Fruit fly (Drosophila melanogaster) whole organism, embryonic: ENCODE measurements around the gene mRRF1.
A peak's percentile ranks its signal among the peaks of the same experiment; 100 is the strongest.

Source experiments
- B-H2 ChIP-seq: fragments of 200-800 bp; sonication (Bioruptor generic); optimal IDR thresholded peaks from 2 replicates; lab custom pipeline; 2018; ENCODE audit warnings: missing biosample characterization, mild to moderate bottlenecking, missing genetic modification characterization
- CG10543 ChIP-seq: fragments of 200-800 bp; sonication (Bioruptor generic); optimal IDR thresholded peaks from 3 replicates; lab custom pipeline; 2017; ENCODE audit warnings: missing biosample characterization, mild to moderate bottlenecking, missing genetic modification characterization, moderate library complexity
- CG11247 ChIP-seq: fragments of 200-800 bp; sonication (Bioruptor generic); IDR thresholded peaks from 2 replicates; pipeline ENCODE4 v1.3.6; 2022; ENCODE audit warnings: missing biosample characterization, missing genetic modification characterization
- CG12155 ChIP-seq: fragments of 200-800 bp; sonication (Bioruptor generic); optimal IDR thresholded peaks from 3 replicates; lab custom pipeline; 2016; ENCODE audit warnings: missing biosample characterization, missing genetic modification characterization
- CG14667 ChIP-seq: fragments of 200-800 bp; sonication (Bioruptor generic); IDR thresholded peaks from 2 replicates; pipeline ENCODE4 v1.3.6; 2022; ENCODE audit warnings: missing biosample characterization, missing genetic modification characterization
- CG14860 ChIP-seq: fragments of 200-800 bp; sonication (Bioruptor generic); IDR thresholded peaks from 3 replicates; pipeline ENCODE4 v1.3.6; 2022; ENCODE audit warnings: missing biosample characterization, missing genetic modification characterization; ENCODE audit not compliant: partially characterized antibody
- CG18476 ChIP-seq: fragments of 200-800 bp; sonication (Bioruptor generic); optimal IDR thresholded peaks from 2 replicates; lab custom pipeline; 2016; ENCODE audit warnings: missing biosample characterization, mild to moderate bottlenecking, missing genetic modification characterization
- CG2678 ChIP-seq: fragments of 200-800 bp; sonication (Bioruptor generic); optimal IDR thresholded peaks from 3 replicates; lab custom pipeline; 2019; ENCODE audit warnings: missing biosample characterization, mild to moderate bottlenecking, missing genetic modification characterization, moderate library complexity
- CG34422 ChIP-seq: fragments of 200-800 bp; sonication (Bioruptor generic); IDR thresholded peaks from 3 replicates; pipeline ENCODE4 v1.3.6; 2022; ENCODE audit warnings: missing biosample characterization, missing genetic modification characterization
- CG6254 ChIP-seq: fragments of 200-800 bp; sonication (Bioruptor generic); optimal IDR thresholded peaks from 3 replicates; lab custom pipeline; 2017; ENCODE audit warnings: mild to moderate bottlenecking, missing biosample characterization, missing genetic modification reagents, missing genetic modification characterization
- Camta ChIP-seq: fragments of 200-800 bp; sonication (Bioruptor generic); optimal IDR thresholded peaks from 2 replicates; lab custom pipeline; 2016; ENCODE audit warnings: missing biosample characterization, missing genetic modification characterization
- CrebB ChIP-seq: fragments of 200-800 bp; sonication (Bioruptor generic); optimal IDR thresholded peaks from 3 replicates; lab custom pipeline; 2018; ENCODE audit warnings: missing biosample characterization, mild to moderate bottlenecking, missing genetic modification characterization
- Deaf1 ChIP-seq: fragments of 200-800 bp; optimal IDR thresholded peaks from 3 replicates; lab custom pipeline; 2019; ENCODE audit warnings: missing biosample characterization, mild to moderate bottlenecking, missing genetic modification characterization, moderate library complexity
- Drgx ChIP-seq: fragments of 200-800 bp; sonication (Bioruptor generic); IDR thresholded peaks from 2 replicates; pipeline ENCODE4 v1.3.6; 2022; ENCODE audit warnings: missing biosample characterization, missing genetic modification characterization
- H15 ChIP-seq: fragments of 200-800 bp; sonication (Bioruptor generic); IDR thresholded peaks from 3 replicates; pipeline ENCODE4 v1.3.6; 2022; ENCODE audit warnings: missing biosample characterization, missing genetic modification characterization
- Hand ChIP-seq: fragments of 200-800 bp; sonication (Bioruptor generic); optimal IDR thresholded peaks from 2 replicates; lab custom pipeline; 2017; ENCODE audit warnings: mild to moderate bottlenecking, missing biosample characterization, missing genetic modification reagents, missing genetic modification characterization
- Hr39 ChIP-seq: fragments of >200 bp; optimal IDR thresholded peaks from 2 replicates; lab custom pipeline; 2017
- Med ChIP-seq: fragments of 200-800 bp; sonication (Bioruptor generic); peaks from one replicate; lab custom pipeline; 2016; ENCODE audit warnings: missing biosample characterization, missing genetic modification characterization, mild to moderate bottlenecking, inconsistent platforms, moderate library complexity
- Meics ChIP-seq: fragments of 200-800 bp; sonication (Bioruptor generic); optimal IDR thresholded peaks from 2 replicates; lab custom pipeline; 2017; ENCODE audit warnings: missing biosample characterization, mild to moderate bottlenecking, missing genetic modification characterization
- Nf-YC ChIP-seq: fragments of 200-800 bp; optimal IDR thresholded peaks from 3 replicates; lab custom pipeline; 2019; ENCODE audit warnings: missing biosample characterization, mild to moderate bottlenecking, missing genetic modification characterization, moderate library complexity
- Sry-β ChIP-seq: fragments of 200-800 bp; sonication (Bioruptor generic); optimal IDR thresholded peaks from 2 replicates; lab custom pipeline; 2018; ENCODE audit warnings: missing biosample characterization, mild to moderate bottlenecking, missing genetic modification characterization, moderate library complexity
- ac ChIP-seq: fragments of 200-800 bp; sonication (Bioruptor generic); optimal IDR thresholded peaks from 3 replicates; lab custom pipeline; 2017; ENCODE audit warnings: missing biosample characterization, mild to moderate bottlenecking, missing genetic modification characterization
- cato ChIP-seq: fragments of 200-800 bp; sonication (Bioruptor generic); optimal IDR thresholded peaks from 2 replicates; lab custom pipeline; 2016; ENCODE audit warnings: missing biosample characterization, missing genetic modification characterization, borderline replicate concordance
- corto ChIP-seq: fragments of 200-800 bp; sonication (Bioruptor generic); optimal IDR thresholded peaks from 2 replicates; lab custom pipeline; 2016; ENCODE audit warnings: missing biosample characterization, mild to moderate bottlenecking, missing genetic modification characterization, moderate library complexity
- crp ChIP-seq, 2 experiments: fragments of 200-800 bp; sonication (Bioruptor generic); optimal IDR thresholded peaks; 2 replicates in 1 of 2; 3 replicates in 1 of 2; lab custom pipeline; 2017; ENCODE audit warnings: missing biosample characterization in 2 of 2, missing genetic modification characterization in 2 of 2, mild to moderate bottlenecking in 1 of 2, moderate library complexity in 1 of 2
- dpn ChIP-seq, 2 experiments: fragments of 200-800 bp; sonication (Bioruptor generic); optimal IDR thresholded peaks; 3 replicates each; lab custom pipeline; 2016; ENCODE audit warnings: missing biosample characterization in 2 of 2, missing genetic modification characterization in 2 of 2
- dysf ChIP-seq: fragments of 200-800 bp; sonication (Bioruptor generic); IDR thresholded peaks from 3 replicates; pipeline ENCODE4 v1.3.6; 2022; ENCODE audit warnings: missing biosample characterization, missing genetic modification characterization
- ewg ChIP-seq: fragments of 200-800 bp; sonication (Bioruptor generic); optimal IDR thresholded peaks from 3 replicates; lab custom pipeline; 2017; ENCODE audit warnings: mild to moderate bottlenecking, missing biosample characterization, missing genetic modification reagents, missing genetic modification characterization
- hth ChIP-seq: fragments of >200 bp; optimal IDR thresholded peaks from 2 replicates; lab custom pipeline; 2017; ENCODE audit warnings: inconsistent platforms
- ind ChIP-seq: fragments of 200-800 bp; sonication (Bioruptor generic); optimal IDR thresholded peaks from 3 replicates; lab custom pipeline; 2016; ENCODE audit warnings: missing biosample characterization, missing genetic modification characterization
- inv ChIP-seq: fragments of 200-800 bp; sonication (Bioruptor generic); IDR thresholded peaks from 2 replicates; pipeline ENCODE4 v1.3.6; 2022; ENCODE audit warnings: missing biosample characterization, missing genetic modification characterization; ENCODE audit not compliant: partially characterized antibody
- jumu ChIP-seq: fragments of 200-800 bp; sonication (Bioruptor generic); optimal IDR thresholded peaks from 3 replicates; lab custom pipeline; 2016; ENCODE audit warnings: missing biosample characterization, missing genetic modification characterization
- nerfin-1 ChIP-seq: fragments of 200-800 bp; sonication (Bioruptor generic); optimal IDR thresholded peaks from 3 replicates; lab custom pipeline; 2019; ENCODE audit warnings: missing biosample characterization, mild to moderate bottlenecking, missing genetic modification characterization, moderate library complexity
- nom ChIP-seq: fragments of 200-800 bp; sonication (Bioruptor generic); optimal IDR thresholded peaks from 2 replicates; lab custom pipeline; 2017; ENCODE audit warnings: missing biosample characterization, missing genetic modification characterization, mild to moderate bottlenecking, moderate library complexity, missing genetic modification reagents
- twi ChIP-seq: fragments of 200-800 bp; optimal IDR thresholded peaks from 2 replicates; lab custom pipeline; 2019; ENCODE audit warnings: missing biosample characterization, mild to moderate bottlenecking, missing genetic modification characterization, moderate library complexity
- unpg ChIP-seq: fragments of 200-800 bp; sonication (Bioruptor generic); optimal IDR thresholded peaks from 3 replicates; lab custom pipeline; 2018; ENCODE audit warnings: missing biosample characterization, mild to moderate bottlenecking, missing genetic modification characterization, moderate library complexity
- vnd ChIP-seq: fragments of 200-800 bp; sonication (Bioruptor generic); IDR thresholded peaks from 3 replicates; pipeline ENCODE4 v1.3.6; 2022; ENCODE audit warnings: missing biosample characterization, missing genetic modification characterization; ENCODE audit not compliant: partially characterized antibody

Gene mRRF1

dm6 chr3L:9377198-9378035 lies 13.3 kb downstream of the mRRF1 start, which contains the start of gene Hsp26 (continued):
- peak; percentile 75 for TF ChIP-seq cato (GFP tag; lab: Kevin White, UChicago)
- TF ChIP-seq CG18476 = peak; percentile 74
- no peak for TF ChIP-seq CG14860 (GFP tag; lab: Robert Waterston, UW)
- peak; percentile 70 for TF ChIP-seq nerfin-1 (tag; lab: Kevin White, UChicago)
- TF ChIP-seq ac = no peak
- TF ChIP-seq Hr39 (lab: Kevin White, UChicago) = no peak
- peak; percentile 87 for TF ChIP-seq Camta (GFP tag; lab: Kevin White, UChicago)
- TF ChIP-seq unpg (GFP tag; lab: Kevin White, UChicago) = peak; percentile 91
- TF ChIP-seq CG6254 (GFP tag; lab: Kevin White, UChicago) = peak; percentile 71
- TF ChIP-seq Drgx (GFP tag; lab: Robert Waterston, UW) = peak; percentile 96
- TF ChIP-seq CG14667 (GFP tag; lab: Robert Waterston, UW) = peak; percentile 71
- TF ChIP-seq dpn (GFP tag; optimal IDR thresholded peaks at IDR 0.05; lab: Kevin White, UChicago) = peak; percentile 87 to 90
- peak; percentile 87 for TF ChIP-seq Hand (GFP tag; lab: Kevin White, UChicago)
- TF ChIP-seq CG12155 (GFP tag; lab: Kevin White, UChicago) = peak; percentile 83
- peak; percentile 80 for TF ChIP-seq Meics (GFP tag; lab: Kevin White, UChicago)
- TF ChIP-seq CrebB = peak; percentile 71
- TF ChIP-seq H15 = no peak
- TF ChIP-seq dysf (GFP tag; lab: Robert Waterston, UW) = peak; percentile 87
- TF ChIP-seq Sry-β (GFP tag; lab: Kevin White, UChicago) = no peak
- peak; percentile 74 for TF ChIP-seq jumu (GFP tag; lab: Kevin White, UChicago)
- TF ChIP-seq twi = peak; percentile 52
- TF ChIP-seq hth = no peak

dm6 chr3L:9379484-9380343 lies 15.6 kb downstream of the mRRF1 start, which contains the start of gene Hsp67Ba:
TSS of gene Hsp67Ba (minus strand) at chr3L:9379534.
- TF ChIP-seq ind (no peak), twi (peak; percentile 58), B-H2 (GFP tag; lab: Kevin White, UChicago) (peak; percentile 24), corto (peak; percentile 47), Deaf1 (tag; lab: Kevin White, UChicago) (peak; percentile 53), CG2678 (no peak), Med (GFP tag; lab: Kevin White, UChicago) (peak; percentile 50), nom (GFP tag; lab: Kevin White, UChicago) (peak; percentile 49), Drgx (GFP tag; lab: Robert Waterston, UW) (peak; percentile 29; the same call in 1 of the 2 replicates), inv (GFP tag; lab: Robert Waterston, UW) (no peak), vnd (GFP tag; lab: Robert Waterston, UW) (no peak), Nf-YC (tag; lab: Kevin White, UChicago) (peak; percentile 34), crp (GFP tag; optimal IDR thresholded peaks at IDR 0.05; lab: Kevin White, UChicago) (peak in 1 of 2 experiments; percentile 39), ewg (GFP tag; lab: Kevin White, UChicago) (peak; percentile 56), CG34422 (peak; percentile 60; the same call in 1 of the 3 replicates), CG10543 (GFP tag; lab: Kevin White, UChicago) (peak; percentile 17), CG11247 (no peak)
- TF ChIP-seq, all 482 proteins: peak for 12
